Worm (Caenorhabditis elegans) whole organism, early embryonic: Measurements from ENCODE around the gene pepm-1.
"Not testable (repeated sequence)": the region's sequence is repeated elsewhere in the genome, so short reads cannot be mapped to it uniquely, and the experiment has no call there.

ENCODE experiments used
- B0310.2 ChIP-seq: sonication (generic microtip); optimal IDR thresholded peaks from 2 replicates; lab custom pipeline; 2016; ENCODE audit warnings: mild to moderate bottlenecking, missing genetic modification characterization, missing compliant biosample characterization
- F13C5.2 ChIP-seq: sonication (generic microtip); optimal IDR thresholded peaks from 2 replicates; lab custom pipeline; 2017; ENCODE audit warnings: mild to moderate bottlenecking, missing genetic modification characterization, inconsistent platforms, missing compliant biosample characterization
- aly-1 ChIP-seq: sonication (generic microtip); optimal IDR thresholded peaks from 2 replicates; lab custom pipeline; 2016; ENCODE audit warnings: missing genetic modification characterization, missing compliant biosample characterization
- ama-1 ChIP-seq: fragments of 150-350 bp; optimal IDR thresholded peaks from 2 replicates; lab custom pipeline; 2014
- ceh-13 ChIP-seq: fragments of 200-800 bp; sonication (Bioruptor generic); optimal IDR thresholded peaks from 2 replicates; lab custom pipeline; 2018; ENCODE audit warnings: mild to moderate bottlenecking, missing genetic modification characterization, missing compliant biosample characterization
- ceh-36 ChIP-seq: sonication (generic microtip); optimal IDR thresholded peaks from 2 replicates; lab custom pipeline; 2016; ENCODE audit warnings: missing genetic modification characterization, inconsistent platforms, missing compliant biosample characterization
- ets-7 ChIP-seq: sonication (generic microtip); optimal IDR thresholded peaks from 2 replicates; lab custom pipeline; 2016; ENCODE audit warnings: missing genotype, missing genetic modification characterization, missing compliant biosample characterization
- flt-1 ChIP-seq: fragments of 200-800 bp; sonication (Bioruptor generic); IDR thresholded peaks from 2 replicates; pipeline ENCODE4 v1.3.6; 2022; ENCODE audit warnings: missing genetic modification characterization, missing compliant biosample characterization
- hmbx-1 ChIP-seq: sonication (generic microtip); optimal IDR thresholded peaks from 2 replicates; lab custom pipeline; 2016; ENCODE audit warnings: mild to moderate bottlenecking, missing genetic modification characterization, missing compliant biosample characterization
- hmg-4 ChIP-seq: fragments of 200-800 bp; sonication (Bioruptor generic); optimal IDR thresholded peaks from 2 replicates; lab custom pipeline; 2018; ENCODE audit warnings: mild to moderate bottlenecking, missing genetic modification characterization, missing compliant biosample characterization
- hnd-1 ChIP-seq: sonication (generic microtip); optimal IDR thresholded peaks from 2 replicates; lab custom pipeline; 2016; ENCODE audit warnings: missing genetic modification characterization, missing compliant biosample characterization
- pes-1 ChIP-seq: fragments of 200-800 bp; sonication (Bioruptor generic); IDR thresholded peaks from 2 replicates; pipeline ENCODE4 v1.3.6; 2022; ENCODE audit warnings: missing genetic modification reagents, missing genetic modification characterization, missing compliant biosample characterization
- scrt-1 ChIP-seq: fragments of 200-800 bp; sonication (Bioruptor generic); IDR thresholded peaks from 2 replicates; pipeline ENCODE4 v1.3.6; 2022; ENCODE audit warnings: missing genetic modification characterization, missing compliant biosample characterization
- sea-1 ChIP-seq: fragments of 200-800 bp; sonication (Bioruptor generic); conservative IDR thresholded peaks from 2 replicates; pipeline ENCODE4 v1.3.6; 2022; ENCODE audit warnings: missing genetic modification characterization, missing compliant biosample characterization
- tbx-11 ChIP-seq: fragments of 200-800 bp; sonication (Bioruptor generic); IDR thresholded peaks from 2 replicates; pipeline ENCODE4 v1.3.6; 2022; ENCODE audit warnings: missing genetic modification characterization, missing compliant biosample characterization
- tbx-37 ChIP-seq: fragments of 200-800 bp; sonication (Bioruptor generic); conservative IDR thresholded peaks from 2 replicates; pipeline ENCODE4 v1.3.6; 2022; ENCODE audit warnings: missing genetic modification reagents, missing genetic modification characterization, missing compliant biosample characterization
- tra-4 ChIP-seq: sonication (generic microtip); optimal IDR thresholded peaks from 2 replicates; lab custom pipeline; 2017; ENCODE audit warnings: missing genetic modification characterization, missing compliant biosample characterization

Gene pepm-1

ce11 chrV:14293667-14294194, 35.2 kb upstream of the pepm-1 start, which contains the start of gene F14D7.2:
Gene F14D7.2 (minus strand): TSS chrV:14293717.
- TF ChIP-seq ama-1 (lab: Kevin White, UChicago) (no peak), B0310.2 (tag; lab: Kevin White, UChicago) (no peak), ceh-13 (GFP tag; lab: Kevin White, UChicago) (no peak), flt-1 (no peak), hmg-4 (GFP tag; lab: Kevin White, UChicago) (no peak), sea-1 (GFP tag; lab: Robert Waterston, UW) (no peak), ceh-36 (no peak), pes-1 (GFP tag; lab: Robert Waterston, UW) (no peak), hnd-1 (tag; lab: Kevin White, UChicago) (no peak), tbx-37 (no peak), ets-7 (tag; lab: Kevin White, UChicago) (no peak), tra-4 (tag; lab: Kevin White, UChicago) (no peak), F13C5.2 (tag; lab: Kevin White, UChicago) (no peak), hmbx-1 (tag; lab: Kevin White, UChicago) (no peak), scrt-1 (GFP tag; lab: Robert Waterston, UW) (no peak), aly-1 (tag; lab: Kevin White, UChicago) (no peak), tbx-11 (GFP tag; lab: Robert Waterston, UW) (no peak)

ce11 chrV:14294396-14294795, 34.5 kb upstream of the pepm-1 start, which contains the start of gene F14D7.9:
Gene F14D7.9 (plus strand): TSS chrV:14294696.
- TF ChIP-seq aly-1 (tag; lab: Kevin White, UChicago), result no peak
- no peak for TF ChIP-seq tra-4 (tag; lab: Kevin White, UChicago)
- no peak for TF ChIP-seq ceh-36

ce11 chrV:14296499-14296898, 32.4 kb upstream of the pepm-1 start, which contains the start of gene F14D7.3:
Gene F14D7.3 (plus strand): TSS chrV:14296799.
- no peak for TF ChIP-seq ets-7 (tag; lab: Kevin White, UChicago)
- no peak for TF ChIP-seq hmbx-1 (tag; lab: Kevin White, UChicago)
- TF ChIP-seq hnd-1 (tag; lab: Kevin White, UChicago), result no peak
- no peak for TF ChIP-seq F13C5.2 (tag; lab: Kevin White, UChicago)
- TF ChIP-seq aly-1 (tag; lab: Kevin White, UChicago), result no peak

ce11 chrV:14299569-14300064, 29.3 kb upstream of the pepm-1 start, which contains the start of the genes spig-3 and F14D7.12:
Gene spig-3 (minus strand): TSS chrV:14299669.
Gene F14D7.12 (plus strand): TSS chrV:14300014.
- TF ChIP-seq pes-1 (GFP tag; lab: Robert Waterston, UW), result no peak
- no peak for TF ChIP-seq tbx-11 (GFP tag; lab: Robert Waterston, UW)
- no peak for TF ChIP-seq flt-1
- TF ChIP-seq F13C5.2 (tag; lab: Kevin White, UChicago), result no peak
- no peak for TF ChIP-seq hnd-1 (tag; lab: Kevin White, UChicago)
- TF ChIP-seq aly-1 (tag; lab: Kevin White, UChicago), result no peak
- TF ChIP-seq ama-1 (lab: Kevin White, UChicago), result no peak
- no peak for TF ChIP-seq hmg-4 (GFP tag; lab: Kevin White, UChicago)
- TF ChIP-seq ceh-36, result no peak
- TF ChIP-seq sea-1 (GFP tag; lab: Robert Waterston, UW), result no peak
- TF ChIP-seq B0310.2 (tag; lab: Kevin White, UChicago), result no peak
- TF ChIP-seq tra-4 (tag; lab: Kevin White, UChicago), result no peak
- no peak for TF ChIP-seq ets-7 (tag; lab: Kevin White, UChicago)
- no peak for TF ChIP-seq hmbx-1 (tag; lab: Kevin White, UChicago)
- TF ChIP-seq scrt-1 (GFP tag; lab: Robert Waterston, UW), result no peak
- no peak for TF ChIP-seq tbx-37
- TF ChIP-seq ceh-13 (GFP tag; lab: Kevin White, UChicago), result no peak

ce11 chrV:14301076-14301475, 27.8 kb upstream of the pepm-1 start, which contains the start of gene F14D7.6:
Gene F14D7.6 (plus strand): TSS chrV:14301413.
- TF ChIP-seq tbx-11 (GFP tag; lab: Robert Waterston, UW), result no peak

ce11 chrV:14306771-14307170, 22.1 kb upstream of the pepm-1 start, which contains the start of gene spig-4:
Gene spig-4 (minus strand): TSS chrV:14306871.
- not testable (repeated sequence) for TF ChIP-seq ets-7 (tag; lab: Kevin White, UChicago); ceh-36; aly-1 (tag; lab: Kevin White, UChicago)

- TF ChIP-seq tra-4 (tag; lab: Kevin White, UChicago); ama-1 (lab: Kevin White, UChicago); ceh-36: not testable (repeated sequence)
Measured at ce11 chrV:14308164-14308563, 20.7 kb upstream of the pepm-1 start, which contains the start of gene spig-5. Gene spig-5 (plus strand): TSS chrV:14308464.

ce11 chrV:14309632-14310031, 19.3 kb upstream of the pepm-1 start, which contains the start of gene F14D7.14:
Gene F14D7.14 (plus strand): TSS chrV:14309932.
- not testable (repeated sequence) for TF ChIP-seq sea-1 (GFP tag; lab: Robert Waterston, UW); tbx-11 (GFP tag; lab: Robert Waterston, UW); ets-7 (tag; lab: Kevin White, UChicago)
